Worm (Caenorhabditis elegans) whole organism, late embryonic: ENCODE data around the gene Y40C5A.4.

Experiments used
- T23F11.4 ChIP-seq: fragments of 200-800 bp; sonication (Bioruptor generic); optimal IDR thresholded peaks from 2 replicates; lab custom pipeline; 2018; ENCODE audit warnings: mild to moderate bottlenecking, missing genetic modification characterization, missing compliant biosample characterization
- ama-1 ChIP-seq: fragments of 150-350 bp; optimal IDR thresholded peaks from 2 replicates; lab custom pipeline; 2014
- ceh-2 ChIP-seq: sonication (generic microtip); optimal IDR thresholded peaks from 2 replicates; lab custom pipeline; 2016; ENCODE audit warnings: missing genotype, missing genetic modification characterization, missing compliant biosample characterization
- ceh-30 ChIP-seq: fragments of 150-350 bp; optimal IDR thresholded peaks from 2 replicates; lab custom pipeline; 2014; ENCODE audit warnings: missing biosample characterization, missing genetic modification characterization
- ceh-45 ChIP-seq: fragments of 200-800 bp; sonication (Bioruptor generic); IDR thresholded peaks from 2 replicates; pipeline ENCODE4 v1.3.6; 2022; ENCODE audit warnings: missing genetic modification reagents, missing genetic modification characterization, missing compliant biosample characterization
- elt-2 ChIP-seq: sonication (generic microtip); optimal IDR thresholded peaks from 2 replicates; lab custom pipeline; 2016; ENCODE audit warnings: missing genetic modification reagents, missing genetic modification characterization, missing compliant biosample characterization
- fkh-6 ChIP-seq: sonication (generic microtip); optimal IDR thresholded peaks from 2 replicates; lab custom pipeline; 2016; ENCODE audit warnings: missing genetic modification characterization, missing compliant biosample characterization
- nfya-1 ChIP-seq: sonication (generic microtip); optimal IDR thresholded peaks from 2 replicates; lab custom pipeline; 2017; ENCODE audit warnings: missing genetic modification characterization, mild to moderate bottlenecking, missing compliant biosample characterization, antibody characterized with exemption, moderate library complexity
- nhr-232 ChIP-seq: sonication (generic microtip); optimal IDR thresholded peaks from 2 replicates; lab custom pipeline; 2016; ENCODE audit warnings: missing genetic modification characterization, missing compliant biosample characterization
- pag-3 ChIP-seq: sonication (generic microtip); optimal IDR thresholded peaks from 2 replicates; lab custom pipeline; 2016; ENCODE audit warnings: missing compliant biosample characterization, missing genetic modification characterization, borderline replicate concordance
- rnt-1 ChIP-seq: sonication (generic microtip); optimal IDR thresholded peaks from 2 replicates; lab custom pipeline; 2016; ENCODE audit warnings: missing genetic modification characterization, missing compliant biosample characterization
- sdc-2 ChIP-seq: sonication (generic microtip); optimal IDR thresholded peaks from 2 replicates; lab custom pipeline; 2016; ENCODE audit warnings: missing genotype, missing genetic modification characterization, missing compliant biosample characterization
- tbx-2 ChIP-seq: sonication (generic microtip); optimal IDR thresholded peaks from 2 replicates; lab custom pipeline; 2016; ENCODE audit warnings: missing genetic modification characterization, missing compliant biosample characterization
- tbx-7 ChIP-seq: sonication (generic microtip); optimal IDR thresholded peaks from 2 replicates; lab custom pipeline; 2016; ENCODE audit warnings: missing genotype, missing genetic modification characterization, missing compliant biosample characterization

ce11 chrIV:7406690-7407089 is 41.8 kb upstream of the Y40C5A.4 start:
- TF ChIP-seq nhr-232 (tag; lab: Kevin White, UChicago) (no peak), rnt-1 (tag; lab: Kevin White, UChicago) (no peak), T23F11.4 (GFP tag; lab: Kevin White, UChicago) (no peak), ceh-30 (tag; lab: Kevin White, UChicago) (no peak), elt-2 (tag; lab: Kevin White, UChicago) (no peak), fkh-6 (tag; lab: Kevin White, UChicago) (no peak), sdc-2 (tag; lab: Kevin White, UChicago) (no peak), ceh-2 (tag; lab: Kevin White, UChicago) (no peak), ceh-45 (GFP tag; lab: Robert Waterston, UW) (no peak), pag-3 (tag; lab: Kevin White, UChicago) (no peak), tbx-2 (tag; lab: Kevin White, UChicago) (no peak), tbx-7 (tag; lab: Kevin White, UChicago) (no peak), ama-1 (lab: Kevin White, UChicago) (no peak), nfya-1 (no peak)
